Fruit fly (Drosophila melanogaster): Measurements from ENCODE around the gene sdt.

dm6 chrX:8258281-8258802 is 80.0 kb downstream of the sdt start:
- TF ChIP-seq acj6 (GFP tag; optimal IDR thresholded peaks at IDR 0.05) = no peak
- no peak for TF ChIP-seq CG7368 (GFP tag; optimal IDR thresholded peaks at IDR 0.05)
- no peak for TF ChIP-seq fkh (GFP tag; optimal IDR thresholded peaks at IDR 0.05)
- no peak for TF ChIP-seq CG6163 (GFP tag; IDR thresholded peaks at IDR 0.05)
